Worm (Caenorhabditis elegans) whole organism, late embryonic: ENCODE measurements around the gene C34E11.2.

Experiments used
- C08G9.2 ChIP-seq: sonication (generic microtip); optimal IDR thresholded peaks from 2 replicates; lab custom pipeline; 2016; ENCODE audit warnings: mild to moderate bottlenecking, missing genetic modification characterization, moderate library complexity, missing compliant biosample characterization
- C38D4.7 ChIP-seq: fragments of 200-800 bp; sonication (Bioruptor generic); optimal IDR thresholded peaks from 2 replicates; lab custom pipeline; 2018; ENCODE audit warnings: mild to moderate bottlenecking, missing genetic modification characterization, moderate library complexity, missing compliant biosample characterization
- F13H6.1 ChIP-seq: sonication (generic microtip); optimal IDR thresholded peaks from 2 replicates; lab custom pipeline; 2016; ENCODE audit warnings: missing genetic modification characterization, missing compliant biosample characterization
- K09A11.1 ChIP-seq: sonication (generic microtip); optimal IDR thresholded peaks from 2 replicates; lab custom pipeline; 2017; ENCODE audit warnings: antibody characterized with exemption, mild to moderate bottlenecking, missing genetic modification characterization, missing compliant biosample characterization; ENCODE audit not compliant: insufficient read depth
- ama-1 ChIP-seq: fragments of 150-350 bp; optimal IDR thresholded peaks from 2 replicates; lab custom pipeline; 2014
- ceh-14 ChIP-seq: sonication (generic microtip); optimal IDR thresholded peaks from 2 replicates; lab custom pipeline; 2016; ENCODE audit warnings: missing genotype, missing genetic modification characterization, missing compliant biosample characterization
- ceh-24 ChIP-seq: sonication (generic microtip); optimal IDR thresholded peaks from 2 replicates; lab custom pipeline; 2016; ENCODE audit warnings: mild to moderate bottlenecking, missing genetic modification characterization, missing compliant biosample characterization
- ceh-30 ChIP-seq: fragments of 150-350 bp; optimal IDR thresholded peaks from 2 replicates; lab custom pipeline; 2014; ENCODE audit warnings: missing biosample characterization, missing genetic modification characterization
- ceh-31 ChIP-seq: sonication (generic microtip); optimal IDR thresholded peaks from 2 replicates; lab custom pipeline; 2016; ENCODE audit warnings: missing genetic modification characterization, missing compliant biosample characterization
- dmd-4 ChIP-seq: sonication (generic microtip); optimal IDR thresholded peaks from 2 replicates; lab custom pipeline; 2016; ENCODE audit warnings: borderline replicate concordance, missing genetic modification characterization, missing compliant biosample characterization
- dve-1 ChIP-seq: sonication (generic microtip); optimal IDR thresholded peaks from 2 replicates; lab custom pipeline; 2017; ENCODE audit warnings: antibody characterized with exemption, mild to moderate bottlenecking, missing genetic modification characterization, missing compliant biosample characterization
- elt-2 ChIP-seq: sonication (generic microtip); optimal IDR thresholded peaks from 2 replicates; lab custom pipeline; 2016; ENCODE audit warnings: missing genetic modification reagents, missing genetic modification characterization, missing compliant biosample characterization
- eyg-1 ChIP-seq: sonication (generic microtip); optimal IDR thresholded peaks from 2 replicates; lab custom pipeline; 2016; ENCODE audit warnings: missing genotype, missing genetic modification characterization, missing compliant biosample characterization
- fax-1 ChIP-seq: sonication (generic microtip); optimal IDR thresholded peaks from 2 replicates; lab custom pipeline; 2016; ENCODE audit warnings: missing genotype, missing genetic modification characterization, missing compliant biosample characterization
- fkh-10 ChIP-seq: fragments of 150-350 bp; optimal IDR thresholded peaks from 2 replicates; lab custom pipeline; 2014; ENCODE audit warnings: missing biosample characterization, missing genetic modification reagents, missing genetic modification characterization
- hlh-30 ChIP-seq: sonication (generic microtip); optimal IDR thresholded peaks from 2 replicates; lab custom pipeline; 2017; ENCODE audit warnings: antibody characterized with exemption, missing genetic modification characterization, missing compliant biosample characterization; ENCODE audit not compliant: insufficient read depth
- hlh-8 ChIP-seq: sonication (generic microtip); optimal IDR thresholded peaks from 2 replicates; lab custom pipeline; 2016; ENCODE audit warnings: missing genotype, missing genetic modification characterization, missing compliant biosample characterization
- lim-6 ChIP-seq: sonication (generic microtip); optimal IDR thresholded peaks from 2 replicates; lab custom pipeline; 2016; ENCODE audit warnings: missing genetic modification characterization, missing compliant biosample characterization
- madf-2 ChIP-seq: sonication (generic microtip); optimal IDR thresholded peaks from 2 replicates; lab custom pipeline; 2017; ENCODE audit warnings: missing genetic modification characterization, missing compliant biosample characterization
- nhr-11 ChIP-seq: fragments of 150-350 bp; optimal IDR thresholded peaks from 2 replicates; lab custom pipeline; 2014; ENCODE audit warnings: missing biosample characterization, missing genetic modification characterization
- npax-4 ChIP-seq: sonication (generic microtip); optimal IDR thresholded peaks from 2 replicates; lab custom pipeline; 2016; ENCODE audit warnings: missing genetic modification characterization, missing compliant biosample characterization
- odd-2 ChIP-seq: sonication (generic microtip); optimal IDR thresholded peaks from 2 replicates; lab custom pipeline; 2017; ENCODE audit warnings: antibody characterized with exemption, mild to moderate bottlenecking, missing genetic modification characterization, missing compliant biosample characterization
- pag-3 ChIP-seq: sonication (generic microtip); optimal IDR thresholded peaks from 2 replicates; lab custom pipeline; 2016; ENCODE audit warnings: missing compliant biosample characterization, missing genetic modification characterization, borderline replicate concordance
- pax-1 ChIP-seq: fragments of 150-350 bp; optimal IDR thresholded peaks from 2 replicates; lab custom pipeline; 2014; ENCODE audit warnings: missing biosample characterization, missing genetic modification characterization
- pha-4 ChIP-seq: fragments of 150-350 bp; optimal IDR thresholded peaks from 2 replicates; lab custom pipeline; 2018; ENCODE audit warnings: missing biosample characterization, missing genetic modification reagents, missing genetic modification characterization
- pqm-1 ChIP-seq: sonication (generic microtip); optimal IDR thresholded peaks from 2 replicates; lab custom pipeline; 2016; ENCODE audit warnings: missing genetic modification characterization, missing compliant biosample characterization
- ref-2 ChIP-seq: sonication (generic microtip); optimal IDR thresholded peaks from 2 replicates; lab custom pipeline; 2016; ENCODE audit warnings: missing genetic modification characterization, missing compliant biosample characterization
- sdc-2 ChIP-seq: sonication (generic microtip); optimal IDR thresholded peaks from 2 replicates; lab custom pipeline; 2016; ENCODE audit warnings: missing genotype, missing genetic modification characterization, missing compliant biosample characterization
- sox-2 ChIP-seq: fragments of 200-800 bp; sonication (Bioruptor generic); IDR thresholded peaks from 2 replicates; pipeline ENCODE4 v1.3.6; 2022; ENCODE audit warnings: missing genetic modification reagents, missing genetic modification characterization, missing compliant biosample characterization
- sox-4 ChIP-seq: sonication (generic microtip); optimal IDR thresholded peaks from 2 replicates; lab custom pipeline; 2017; ENCODE audit warnings: mild to moderate bottlenecking, missing genetic modification characterization, inconsistent platforms, missing compliant biosample characterization
- tbx-2 ChIP-seq: sonication (generic microtip); optimal IDR thresholded peaks from 2 replicates; lab custom pipeline; 2016; ENCODE audit warnings: missing genetic modification characterization, missing compliant biosample characterization
- ttx-3 ChIP-seq: sonication (generic microtip); optimal IDR thresholded peaks from 2 replicates; lab custom pipeline; 2016; ENCODE audit warnings: missing genetic modification reagents, missing genetic modification characterization, missing compliant biosample characterization
- unc-3 ChIP-seq, 2 experiments: fragments of 200-800 bp in 1 of 2; sonication (Bioruptor generic) in 1 of 2; sonication (generic microtip) in 1 of 2; conservative IDR thresholded peaks in 1 of 2; optimal IDR thresholded peaks in 1 of 2; 2 replicates each; pipeline versions ENCODE4 v1.3.6 to Lab custom; 2016 to 2022; ENCODE audit warnings: missing compliant biosample characterization in 2 of 2, missing genetic modification characterization in 2 of 2, missing genetic modification reagents in 1 of 2
- unc-55 ChIP-seq: sonication (generic microtip); optimal IDR thresholded peaks from 2 replicates; lab custom pipeline; 2017; ENCODE audit warnings: missing biosample characterization, missing genetic modification reagents, missing genetic modification characterization
- unc-86 ChIP-seq: sonication (generic microtip); optimal IDR thresholded peaks from 2 replicates; lab custom pipeline; 2016; ENCODE audit warnings: missing genetic modification characterization, missing compliant biosample characterization
- zip-5 ChIP-seq: sonication (generic microtip); optimal IDR thresholded peaks from 2 replicates; lab custom pipeline; 2016; ENCODE audit warnings: missing genetic modification characterization, missing compliant biosample characterization
- ztf-16 ChIP-seq: sonication (generic microtip); optimal IDR thresholded peaks from 2 replicates; lab custom pipeline; 2017; ENCODE audit warnings: missing genetic modification characterization, missing compliant biosample characterization

Gene C34E11.2

ce11 chrX:11848618-11849017 is 34.1 kb upstream of the C34E11.2 start, which contains the start of gene F54F7.9:
F54F7.9 (minus strand) TSS chrX:11848718.
- TF ChIP-seq pag-3 (tag; lab: Kevin White, UChicago) (no peak), sox-2 (GFP tag; lab: Robert Waterston, UW) (no peak), unc-3 (GFP tag; conservative IDR thresholded peaks at IDR 0.05; lab: Robert Waterston, UW) (no peak), unc-3 (tag; optimal IDR thresholded peaks at IDR 0.05; lab: Kevin White, UChicago) (no peak), unc-55 (GFP tag; lab: Kevin White, UChicago) (no peak), fax-1 (no peak), tbx-2 (no peak), npax-4 (no peak), ttx-3 (no peak), F13H6.1 (tag; lab: Kevin White, UChicago) (no peak), lim-6 (tag; lab: Kevin White, UChicago) (no peak), ceh-14 (no peak), C38D4.7 (GFP tag; lab: Kevin White, UChicago) (no peak), dve-1 (tag; lab: Kevin White, UChicago) (no peak), ceh-31 (tag; lab: Kevin White, UChicago) (no peak), elt-2 (tag; lab: Kevin White, UChicago) (no peak), K09A11.1 (no peak), C08G9.2 (tag; lab: Kevin White, UChicago) (no peak), pha-4 (tag; lab: Kevin White, UChicago) (no peak), pax-1 (no peak)
- TF ChIP-seq, all 69 proteins: peak for 0

ce11 chrX:11843363-11843762 is 28.8 kb upstream of the C34E11.2 start, which contains the start of gene F54F7.2:
F54F7.2 (plus strand) TSS chrX:11843663.
- TF ChIP-seq ref-2 (tag; lab: Kevin White, UChicago): no peak
- no peak for TF ChIP-seq hlh-30 (tag; lab: Kevin White, UChicago)
- no peak for TF ChIP-seq hlh-8 (tag; lab: Kevin White, UChicago)
- no peak for TF ChIP-seq C08G9.2 (tag; lab: Kevin White, UChicago)
- no peak for TF ChIP-seq unc-86 (tag; lab: Kevin White, UChicago)
- no peak for TF ChIP-seq fax-1
- TF ChIP-seq unc-3 (GFP tag; conservative IDR thresholded peaks at IDR 0.05; lab: Robert Waterston, UW): no peak
- TF ChIP-seq unc-3 (tag; optimal IDR thresholded peaks at IDR 0.05; lab: Kevin White, UChicago): no peak
- TF ChIP-seq nhr-11 (tag; lab: Kevin White, UChicago): no peak
- TF ChIP-seq sdc-2 (tag; lab: Kevin White, UChicago): no peak
- no peak for TF ChIP-seq tbx-2
- TF ChIP-seq fkh-10 (GFP tag; lab: Kevin White, UChicago): no peak
- TF ChIP-seq ama-1 (lab: Kevin White, UChicago): no peak
- TF ChIP-seq ceh-24 (tag; lab: Kevin White, UChicago): no peak
- TF ChIP-seq madf-2 (tag; lab: Kevin White, UChicago): no peak
- no peak for TF ChIP-seq ttx-3
- no peak for TF ChIP-seq ceh-31 (tag; lab: Kevin White, UChicago)
- no peak for TF ChIP-seq dmd-4 (tag; lab: Kevin White, UChicago)
- TF ChIP-seq sox-4: no peak
- no peak for TF ChIP-seq ceh-30
- no peak for TF ChIP-seq eyg-1 (tag; lab: Kevin White, UChicago)

- TF ChIP-seq hlh-8 (tag; lab: Kevin White, UChicago) (no peak), pqm-1 (tag; lab: Kevin White, UChicago) (no peak), unc-55 (GFP tag; lab: Kevin White, UChicago) (no peak), sdc-2 (tag; lab: Kevin White, UChicago) (no peak), odd-2 (no peak), fax-1 (no peak), tbx-2 (no peak), sox-4 (no peak), zip-5 (tag; lab: Kevin White, UChicago) (no peak), ztf-16 (tag; lab: Kevin White, UChicago) (no peak), ceh-30 (no peak), sox-2 (GFP tag; lab: Robert Waterston, UW) (no peak), ttx-3 (no peak)
- TF ChIP-seq, all 69 proteins: peak for 0
Observed at ce11 chrX:11837378-11837777, 22.8 kb upstream of the C34E11.2 start, which contains the start of gene taf-7.1. taf-7.1 (minus strand) TSS chrX:11837478.
